Worm (Caenorhabditis elegans) whole organism, late embryonic: Measurements from ENCODE around the gene ZK856.6.

ENCODE experiments used
- C08G9.2 ChIP-seq: sonication (generic microtip); optimal IDR thresholded peaks from 2 replicates; lab custom pipeline; 2016; ENCODE audit warnings: mild to moderate bottlenecking, missing genetic modification characterization, moderate library complexity, missing compliant biosample characterization
- C38D4.7 ChIP-seq: fragments of 200-800 bp; sonication (Bioruptor generic); optimal IDR thresholded peaks from 2 replicates; lab custom pipeline; 2018; ENCODE audit warnings: mild to moderate bottlenecking, missing genetic modification characterization, moderate library complexity, missing compliant biosample characterization
- F13H6.1 ChIP-seq: sonication (generic microtip); optimal IDR thresholded peaks from 2 replicates; lab custom pipeline; 2016; ENCODE audit warnings: missing genetic modification characterization, missing compliant biosample characterization
- T23F11.4 ChIP-seq: fragments of 200-800 bp; sonication (Bioruptor generic); optimal IDR thresholded peaks from 2 replicates; lab custom pipeline; 2018; ENCODE audit warnings: mild to moderate bottlenecking, missing genetic modification characterization, missing compliant biosample characterization
- Y22D7AL.16 ChIP-seq: sonication (generic microtip); optimal IDR thresholded peaks from 2 replicates; lab custom pipeline; 2016; ENCODE audit warnings: missing genetic modification characterization, missing compliant biosample characterization
- ama-1 ChIP-seq: fragments of 150-350 bp; optimal IDR thresholded peaks from 2 replicates; lab custom pipeline; 2014
- ceh-14 ChIP-seq: sonication (generic microtip); optimal IDR thresholded peaks from 2 replicates; lab custom pipeline; 2016; ENCODE audit warnings: missing genotype, missing genetic modification characterization, missing compliant biosample characterization
- ceh-22 ChIP-seq: sonication (generic microtip); optimal IDR thresholded peaks from 2 replicates; lab custom pipeline; 2017; ENCODE audit warnings: missing biosample characterization, missing genetic modification characterization
- ceh-24 ChIP-seq: sonication (generic microtip); optimal IDR thresholded peaks from 2 replicates; lab custom pipeline; 2016; ENCODE audit warnings: mild to moderate bottlenecking, missing genetic modification characterization, missing compliant biosample characterization
- ceh-30 ChIP-seq: fragments of 150-350 bp; optimal IDR thresholded peaks from 2 replicates; lab custom pipeline; 2014; ENCODE audit warnings: missing biosample characterization, missing genetic modification characterization
- ceh-31 ChIP-seq: sonication (generic microtip); optimal IDR thresholded peaks from 2 replicates; lab custom pipeline; 2016; ENCODE audit warnings: missing genetic modification characterization, missing compliant biosample characterization
- ceh-34 ChIP-seq: sonication (generic microtip); optimal IDR thresholded peaks from 2 replicates; lab custom pipeline; 2016; ENCODE audit warnings: mild to moderate bottlenecking, missing genetic modification characterization, missing compliant biosample characterization
- ceh-48 ChIP-seq: sonication (generic microtip); optimal IDR thresholded peaks from 2 replicates; lab custom pipeline; 2016; ENCODE audit warnings: missing genetic modification characterization, inconsistent platforms, missing compliant biosample characterization
- ceh-9 ChIP-seq: sonication (generic microtip); optimal IDR thresholded peaks from 2 replicates; lab custom pipeline; 2016; ENCODE audit warnings: mild to moderate bottlenecking, missing genetic modification characterization, inconsistent platforms, missing compliant biosample characterization
- che-1 ChIP-seq: sonication (generic microtip); optimal IDR thresholded peaks from 2 replicates; lab custom pipeline; 2016; ENCODE audit warnings: mild to moderate bottlenecking, missing genetic modification characterization, missing compliant biosample characterization
- dmd-4 ChIP-seq: sonication (generic microtip); optimal IDR thresholded peaks from 2 replicates; lab custom pipeline; 2016; ENCODE audit warnings: borderline replicate concordance, missing genetic modification characterization, missing compliant biosample characterization
- elt-2 ChIP-seq: sonication (generic microtip); optimal IDR thresholded peaks from 2 replicates; lab custom pipeline; 2016; ENCODE audit warnings: missing genetic modification reagents, missing genetic modification characterization, missing compliant biosample characterization
- elt-4 ChIP-seq: sonication (generic microtip); optimal IDR thresholded peaks from 2 replicates; lab custom pipeline; 2016; ENCODE audit warnings: missing genetic modification characterization, missing compliant biosample characterization
- ets-4 ChIP-seq: sonication (generic microtip); optimal IDR thresholded peaks from 2 replicates; lab custom pipeline; 2016; ENCODE audit warnings: missing genetic modification characterization, missing compliant biosample characterization
- gmeb-2 ChIP-seq: sonication (generic microtip); optimal IDR thresholded peaks from 2 replicates; lab custom pipeline; 2016; ENCODE audit warnings: missing genetic modification characterization, inconsistent platforms, missing compliant biosample characterization
- hlh-15 ChIP-seq: sonication (generic microtip); optimal IDR thresholded peaks from 2 replicates; lab custom pipeline; 2016; ENCODE audit warnings: missing genetic modification characterization, missing compliant biosample characterization
- hlh-30 ChIP-seq: sonication (generic microtip); optimal IDR thresholded peaks from 2 replicates; lab custom pipeline; 2017; ENCODE audit warnings: antibody characterized with exemption, missing genetic modification characterization, missing compliant biosample characterization; ENCODE audit not compliant: insufficient read depth
- hlh-8 ChIP-seq: sonication (generic microtip); optimal IDR thresholded peaks from 2 replicates; lab custom pipeline; 2016; ENCODE audit warnings: missing genotype, missing genetic modification characterization, missing compliant biosample characterization
- odd-2 ChIP-seq: sonication (generic microtip); optimal IDR thresholded peaks from 2 replicates; lab custom pipeline; 2017; ENCODE audit warnings: antibody characterized with exemption, mild to moderate bottlenecking, missing genetic modification characterization, missing compliant biosample characterization
- pag-3 ChIP-seq: sonication (generic microtip); optimal IDR thresholded peaks from 2 replicates; lab custom pipeline; 2016; ENCODE audit warnings: missing compliant biosample characterization, missing genetic modification characterization, borderline replicate concordance
- pha-4 ChIP-seq: fragments of 150-350 bp; optimal IDR thresholded peaks from 2 replicates; lab custom pipeline; 2018; ENCODE audit warnings: missing biosample characterization, missing genetic modification reagents, missing genetic modification characterization
- ref-2 ChIP-seq: sonication (generic microtip); optimal IDR thresholded peaks from 2 replicates; lab custom pipeline; 2016; ENCODE audit warnings: missing genetic modification characterization, missing compliant biosample characterization
- rnt-1 ChIP-seq: sonication (generic microtip); optimal IDR thresholded peaks from 2 replicates; lab custom pipeline; 2016; ENCODE audit warnings: missing genetic modification characterization, missing compliant biosample characterization
- sox-2 ChIP-seq: fragments of 200-800 bp; sonication (Bioruptor generic); IDR thresholded peaks from 2 replicates; pipeline ENCODE4 v1.3.6; 2022; ENCODE audit warnings: missing genetic modification reagents, missing genetic modification characterization, missing compliant biosample characterization
- tbx-2 ChIP-seq: sonication (generic microtip); optimal IDR thresholded peaks from 2 replicates; lab custom pipeline; 2016; ENCODE audit warnings: missing genetic modification characterization, missing compliant biosample characterization
- unc-3 ChIP-seq, 2 experiments: fragments of 200-800 bp in 1 of 2; sonication (Bioruptor generic) in 1 of 2; sonication (generic microtip) in 1 of 2; conservative IDR thresholded peaks in 1 of 2; optimal IDR thresholded peaks in 1 of 2; 2 replicates each; pipeline versions ENCODE4 v1.3.6 to Lab custom; 2016 to 2022; ENCODE audit warnings: missing compliant biosample characterization in 2 of 2, missing genetic modification characterization in 2 of 2, missing genetic modification reagents in 1 of 2
- unc-42 ChIP-seq: sonication (generic microtip); optimal IDR thresholded peaks from 2 replicates; lab custom pipeline; 2016; ENCODE audit warnings: missing genotype, missing genetic modification characterization, missing compliant biosample characterization
- unc-55 ChIP-seq: sonication (generic microtip); optimal IDR thresholded peaks from 2 replicates; lab custom pipeline; 2017; ENCODE audit warnings: missing biosample characterization, missing genetic modification reagents, missing genetic modification characterization
- zip-5 ChIP-seq: sonication (generic microtip); optimal IDR thresholded peaks from 2 replicates; lab custom pipeline; 2016; ENCODE audit warnings: missing genetic modification characterization, missing compliant biosample characterization

ZK856.6 gene

DNA sequence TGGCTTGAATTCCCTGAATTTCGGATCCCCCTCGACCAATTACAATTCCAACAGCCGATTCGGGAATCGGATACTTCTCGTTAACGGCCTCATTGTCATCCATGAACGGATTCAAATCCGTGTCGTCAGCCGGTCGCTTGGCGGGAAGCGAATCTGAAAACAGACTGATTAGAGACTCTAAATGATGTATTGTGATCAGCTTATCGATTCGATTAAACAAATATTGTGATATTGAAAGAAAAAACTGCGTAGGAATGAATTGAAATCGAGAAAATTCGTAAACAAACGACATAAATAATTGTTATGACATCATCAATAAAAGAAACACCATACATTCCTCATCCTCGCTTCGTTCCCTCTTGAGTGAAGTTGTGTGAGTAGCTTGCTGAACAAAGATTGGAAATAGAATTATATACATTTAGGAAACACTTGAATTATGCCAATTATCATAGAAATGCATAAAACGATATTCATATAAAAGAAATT, 39.5 kb downstream of the ZK856.6 start:
- TF ChIP-seq ceh-24 (tag; lab: Kevin White, UChicago): no peak
- no peak for TF ChIP-seq unc-3 (GFP tag; conservative IDR thresholded peaks at IDR 0.05; lab: Robert Waterston, UW)
- no peak for TF ChIP-seq unc-3 (tag; optimal IDR thresholded peaks at IDR 0.05; lab: Kevin White, UChicago)
- no peak for TF ChIP-seq che-1 (tag; lab: Kevin White, UChicago)
- TF ChIP-seq unc-42 (tag; lab: Kevin White, UChicago): no peak
- no peak for TF ChIP-seq C38D4.7 (GFP tag; lab: Kevin White, UChicago)
- TF ChIP-seq hlh-15 (tag; lab: Kevin White, UChicago): no peak
- TF ChIP-seq pha-4 (tag; lab: Kevin White, UChicago): no peak
- no peak for TF ChIP-seq tbx-2 (tag; lab: Kevin White, UChicago)
- TF ChIP-seq ref-2 (tag; lab: Kevin White, UChicago): no peak

DNA sequence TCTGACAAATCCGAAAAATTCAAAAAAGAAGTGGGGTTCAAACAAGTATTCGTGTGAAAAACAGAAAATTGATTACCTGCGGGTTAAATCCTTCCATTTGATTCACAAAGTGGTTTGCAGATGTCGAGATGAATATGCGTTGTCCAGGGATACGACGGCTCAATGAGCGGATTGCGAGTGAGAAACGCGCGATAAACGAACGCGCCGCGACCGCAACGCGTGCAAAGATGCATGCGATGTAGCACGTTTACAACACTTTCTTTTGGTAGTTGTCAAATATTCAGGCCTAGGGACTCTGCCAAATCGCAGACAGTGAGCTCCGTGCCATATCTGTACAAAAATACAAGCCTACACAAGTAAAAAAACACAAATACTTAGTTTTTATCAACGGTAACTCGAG, 40.2 kb downstream of the ZK856.6 start, which contains the start of gene fubl-1:
fubl-1 (minus strand) TSS at position 202 of the 400 bp plus-strand sequence.
- TF ChIP-seq unc-55 (GFP tag; lab: Kevin White, UChicago) (peak; percentile 30), ceh-31 (tag; lab: Kevin White, UChicago) (peak; percentile 59), tbx-2 (tag; lab: Kevin White, UChicago) (peak; percentile 26), gmeb-2 (tag; lab: Kevin White, UChicago) (no peak), ceh-48 (no peak), elt-2 (tag; lab: Kevin White, UChicago) (no peak)

DNA sequence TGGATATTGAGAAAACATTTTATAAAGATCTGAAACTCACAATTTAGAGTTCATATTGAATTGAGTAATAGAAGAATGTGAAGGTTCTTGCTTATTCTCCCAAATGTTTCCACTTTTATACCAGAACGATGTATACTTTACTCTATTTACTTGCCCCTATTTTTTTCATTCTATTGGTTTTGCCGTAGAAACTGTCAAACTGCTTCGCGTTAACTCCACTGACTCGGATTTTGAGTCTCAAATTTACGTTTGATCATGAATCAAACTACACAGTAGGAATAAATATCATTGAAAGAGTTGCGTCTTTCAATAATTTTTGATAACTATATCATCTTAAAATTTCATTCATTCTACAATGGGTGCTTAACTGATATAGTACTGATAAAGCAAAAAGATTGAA, 41.4 kb downstream of the ZK856.6 start, which contains the start of gene fipr-8:
fipr-8 (minus strand) TSS at position 101 of the 400 bp plus-strand sequence.
- TF ChIP-seq odd-2 (tag; lab: Kevin White, UChicago): no peak
- TF ChIP-seq gmeb-2 (tag; lab: Kevin White, UChicago): no peak
- TF ChIP-seq hlh-30 (tag; lab: Kevin White, UChicago): no peak
- no peak for TF ChIP-seq ceh-34 (tag; lab: Kevin White, UChicago)
- no peak for TF ChIP-seq pag-3
- TF ChIP-seq che-1 (tag; lab: Kevin White, UChicago): no peak
- no peak for TF ChIP-seq ets-4 (tag; lab: Kevin White, UChicago)
- TF ChIP-seq, all 69 proteins: peak for 0

DNA sequence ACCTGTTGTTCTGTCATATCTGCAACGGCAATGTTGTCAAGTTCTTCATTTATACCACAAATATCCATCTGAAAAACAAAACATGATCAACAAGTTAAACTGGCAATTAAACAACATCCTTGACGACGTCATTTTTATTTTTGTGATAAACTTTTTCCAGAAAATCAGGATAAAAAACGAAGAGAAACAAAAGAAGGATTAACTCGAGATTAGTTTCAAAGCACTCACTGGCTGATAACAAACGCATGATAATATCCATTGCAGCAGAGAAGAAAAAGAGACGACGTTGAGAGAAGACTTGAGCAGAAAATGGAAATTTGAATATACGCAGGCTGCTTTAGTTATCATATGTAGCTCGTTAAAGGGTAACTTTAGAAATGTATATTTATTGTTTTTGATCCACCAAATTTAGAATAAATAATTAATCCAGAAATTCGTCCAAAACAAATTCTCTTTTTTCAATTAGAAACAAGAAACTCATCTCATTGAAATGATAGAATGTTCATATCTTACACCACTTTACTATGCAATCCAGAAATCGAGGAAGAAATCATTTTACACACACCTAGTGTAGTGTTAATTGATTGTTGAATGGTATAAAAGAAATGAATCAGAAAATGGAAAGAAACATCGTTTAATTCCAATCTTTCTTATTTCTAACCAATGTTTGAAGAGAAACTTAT, 42.8 kb downstream of the ZK856.6 start, which contains the start of the genes C12D8.21 and col-148:
C12D8.21 (minus strand) TSS at position 68 of the 683 bp plus-strand sequence.
col-148 (plus strand) TSS at position 633 of the 683 bp plus-strand sequence.
- TF ChIP-seq ceh-14 (tag; lab: Kevin White, UChicago) (no peak), zip-5 (tag; lab: Kevin White, UChicago) (no peak), ref-2 (tag; lab: Kevin White, UChicago) (no peak), T23F11.4 (GFP tag; lab: Kevin White, UChicago) (no peak), elt-4 (tag; lab: Kevin White, UChicago) (no peak), ama-1 (lab: Kevin White, UChicago) (no peak), hlh-8 (tag; lab: Kevin White, UChicago) (no peak), pag-3 (no peak)
- TF ChIP-seq, all 69 proteins: peak for 0

DNA sequence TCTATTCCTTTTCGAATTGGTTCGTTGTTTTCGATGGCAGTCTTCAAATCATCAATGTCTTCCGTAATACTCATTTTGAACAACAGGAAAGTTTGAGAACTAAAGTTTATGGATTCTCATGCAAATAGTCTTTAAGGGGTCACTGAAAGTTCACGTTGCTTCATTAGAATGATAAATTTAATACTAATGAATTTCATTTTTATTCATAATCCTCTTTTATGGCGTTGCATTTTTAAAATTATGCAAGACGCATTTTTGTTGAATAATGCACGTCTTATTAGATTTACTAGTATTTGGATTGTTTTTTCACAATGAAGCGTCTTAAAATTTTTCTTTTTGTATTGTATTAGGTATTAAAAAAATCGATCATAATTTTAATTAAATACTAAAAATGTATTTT, 44.6 kb downstream of the ZK856.6 start, which contains the start of gene C12D8.9:
C12D8.9 (minus strand) TSS at position 101 of the 400 bp plus-strand sequence.
- TF ChIP-seq ceh-30 (tag; lab: Kevin White, UChicago): no peak
- TF ChIP-seq sox-2 (GFP tag; lab: Robert Waterston, UW): no peak
- TF ChIP-seq rnt-1 (tag; lab: Kevin White, UChicago): no peak
- TF ChIP-seq ceh-9 (tag; lab: Kevin White, UChicago): no peak
- no peak for TF ChIP-seq F13H6.1 (tag; lab: Kevin White, UChicago)
- TF ChIP-seq ceh-14 (tag; lab: Kevin White, UChicago): no peak
- TF ChIP-seq dmd-4: no peak
- TF ChIP-seq ceh-22: no peak
- TF ChIP-seq pha-4 (tag; lab: Kevin White, UChicago): no peak
- no peak for TF ChIP-seq che-1 (tag; lab: Kevin White, UChicago)
- TF ChIP-seq C08G9.2 (tag; lab: Kevin White, UChicago): no peak
- no peak for TF ChIP-seq Y22D7AL.16 (tag; lab: Kevin White, UChicago)
- no peak for TF ChIP-seq hlh-8 (tag; lab: Kevin White, UChicago)
